Fruit fly (Drosophila melanogaster) whole organism, adult: ENCODE results near the gene CG43051.

Experiments
- CG11617 ChIP-seq: fragments of 200-800 bp; sonication (Bioruptor generic); optimal IDR thresholded peaks from 2 replicates; lab custom pipeline; 2017; ENCODE audit warnings: mild to moderate bottlenecking, missing biosample characterization, missing genetic modification reagents, missing genetic modification characterization
- CG12768 ChIP-seq: fragments of 200-800 bp; sonication (Bioruptor generic); optimal IDR thresholded peaks from 2 replicates; lab custom pipeline; 2017; ENCODE audit warnings: missing biosample characterization, missing genetic modification characterization, mild to moderate bottlenecking, moderate library complexity, missing genetic modification reagents
- CG14711 ChIP-seq: fragments of 200-800 bp; sonication (Bioruptor generic); optimal IDR thresholded peaks from 2 replicates; lab custom pipeline; 2018; ENCODE audit warnings: missing biosample characterization, mild to moderate bottlenecking, missing genetic modification characterization, moderate library complexity
- CG1620 ChIP-seq: fragments of 200-800 bp; sonication (Bioruptor generic); optimal IDR thresholded peaks from 2 replicates; lab custom pipeline; 2016; ENCODE audit warnings: missing biosample characterization, missing genetic modification characterization
- CG33017 ChIP-seq: fragments of 200-800 bp; sonication (Bioruptor generic); optimal IDR thresholded peaks from 2 replicates; lab custom pipeline; 2018; ENCODE audit warnings: missing biosample characterization, mild to moderate bottlenecking, missing genetic modification characterization, moderate library complexity
- CG5204 ChIP-seq: fragments of 200-800 bp; sonication (Bioruptor generic); optimal IDR thresholded peaks from 2 replicates; lab custom pipeline; 2016; ENCODE audit warnings: missing biosample characterization, missing genetic modification characterization
- CG7045 ChIP-seq: fragments of 200-800 bp; sonication (Bioruptor generic); optimal IDR thresholded peaks from 2 replicates; lab custom pipeline; 2017; ENCODE audit warnings: missing biosample characterization, mild to moderate bottlenecking, missing genetic modification characterization
- CG7101 ChIP-seq: fragments of 200-800 bp; sonication (Bioruptor generic); optimal IDR thresholded peaks from 2 replicates; lab custom pipeline; 2018; ENCODE audit warnings: missing biosample characterization, mild to moderate bottlenecking, missing genetic modification characterization, moderate library complexity
- Clk ChIP-seq: fragments of 200-800 bp; sonication (Bioruptor generic); optimal IDR thresholded peaks from 2 replicates; lab custom pipeline; 2017; ENCODE audit warnings: missing biosample characterization, missing genetic modification characterization
- Crg-1 ChIP-seq: fragments of 200-800 bp; sonication (Bioruptor generic); optimal IDR thresholded peaks from 2 replicates; lab custom pipeline; 2016; ENCODE audit warnings: missing biosample characterization, missing genetic modification characterization
- Hr96 ChIP-seq: fragments of 200-800 bp; sonication (Bioruptor generic); optimal IDR thresholded peaks from 2 replicates; lab custom pipeline; 2016; ENCODE audit warnings: missing biosample characterization, missing genetic modification characterization
- Mnt ChIP-seq: fragments of 200-800 bp; sonication (Bioruptor generic); optimal IDR thresholded peaks from 2 replicates; lab custom pipeline; 2016; ENCODE audit warnings: missing biosample characterization, mild to moderate bottlenecking, missing genetic modification characterization
- bab1 ChIP-seq: fragments of 200-800 bp; sonication (Bioruptor generic); optimal IDR thresholded peaks from 3 replicates; lab custom pipeline; 2019; ENCODE audit warnings: missing biosample characterization, mild to moderate bottlenecking, missing genetic modification characterization, moderate library complexity
- cic ChIP-seq: fragments of 200-800 bp; sonication (Bioruptor generic); optimal IDR thresholded peaks from 2 replicates; lab custom pipeline; 2017; ENCODE audit warnings: missing biosample characterization, mild to moderate bottlenecking, missing genetic modification characterization, moderate library complexity
- cnc ChIP-seq, 2 experiments: fragments of >200 bp; optimal IDR thresholded peaks; 2 replicates each; lab custom pipeline; 2017
- kay ChIP-seq: fragments of 200-800 bp; sonication (Bioruptor generic); peaks from one replicate; lab custom pipeline; 2016; ENCODE audit warnings: missing biosample characterization, missing genetic modification characterization, borderline replicate concordance
- ovo ChIP-seq: fragments of 200-800 bp; sonication (Bioruptor generic); optimal IDR thresholded peaks from 2 replicates; lab custom pipeline; 2016; ENCODE audit warnings: missing biosample characterization, missing genetic modification characterization
- pad ChIP-seq: fragments of 200-800 bp; sonication (Bioruptor generic); optimal IDR thresholded peaks from 3 replicates; lab custom pipeline; 2017; ENCODE audit warnings: missing biosample characterization, missing genetic modification characterization, mild to moderate bottlenecking, moderate library complexity, missing genetic modification reagents
- tj ChIP-seq: fragments of 200-800 bp; sonication (Bioruptor generic); optimal IDR thresholded peaks from 3 replicates; lab custom pipeline; 2017; ENCODE audit warnings: missing biosample characterization, mild to moderate bottlenecking, missing genetic modification characterization, moderate library complexity
- toe ChIP-seq: fragments of 200-800 bp; sonication (Bioruptor generic); optimal IDR thresholded peaks from 2 replicates; lab custom pipeline; 2016; ENCODE audit warnings: missing biosample characterization, missing genetic modification characterization

Gene CG43051

DNA sequence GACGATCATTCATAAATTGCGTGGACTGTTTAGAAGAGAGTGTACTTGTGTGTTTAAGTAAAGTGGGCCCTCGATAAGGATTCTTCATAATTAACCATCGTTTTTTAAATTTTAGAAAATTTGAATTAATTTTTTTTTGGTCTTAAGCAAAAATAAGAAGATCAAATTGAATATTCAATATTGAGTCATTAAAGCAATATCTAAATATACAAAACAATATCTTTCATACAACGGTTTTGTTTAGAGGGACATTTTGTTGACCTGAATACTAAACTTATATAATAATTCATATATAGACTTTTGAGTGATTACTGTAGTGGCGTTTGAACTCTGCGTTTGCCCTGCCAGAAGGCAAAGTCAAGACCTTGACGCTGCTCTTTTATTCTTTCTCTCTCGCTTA is 34.3 kb downstream of the CG43051 start:
- TF ChIP-seq CG7101 (tag; lab: Kevin White, UChicago): peak; percentile 33
- peak; percentile 34 for TF ChIP-seq bab1 (GFP tag; lab: Kevin White, UChicago)
- TF ChIP-seq CG1620 (GFP tag; lab: Kevin White, UChicago): no peak
- TF ChIP-seq tj (GFP tag; lab: Kevin White, UChicago): no peak
- TF ChIP-seq toe (GFP tag; lab: Kevin White, UChicago): no peak
- TF ChIP-seq Clk (GFP tag; lab: Kevin White, UChicago): no peak
- no peak for TF ChIP-seq ovo (GFP tag; lab: Kevin White, UChicago)
- peak; percentile 28 for TF ChIP-seq kay
- no peak for TF ChIP-seq Crg-1 (GFP tag; lab: Kevin White, UChicago)
- TF ChIP-seq CG14711: peak; percentile 12
- TF ChIP-seq CG33017 (tag; lab: Kevin White, UChicago): no peak
- no peak for TF ChIP-seq cnc (optimal IDR thresholded peaks at IDR 0.05; lab: Kevin White, UChicago)

DNA sequence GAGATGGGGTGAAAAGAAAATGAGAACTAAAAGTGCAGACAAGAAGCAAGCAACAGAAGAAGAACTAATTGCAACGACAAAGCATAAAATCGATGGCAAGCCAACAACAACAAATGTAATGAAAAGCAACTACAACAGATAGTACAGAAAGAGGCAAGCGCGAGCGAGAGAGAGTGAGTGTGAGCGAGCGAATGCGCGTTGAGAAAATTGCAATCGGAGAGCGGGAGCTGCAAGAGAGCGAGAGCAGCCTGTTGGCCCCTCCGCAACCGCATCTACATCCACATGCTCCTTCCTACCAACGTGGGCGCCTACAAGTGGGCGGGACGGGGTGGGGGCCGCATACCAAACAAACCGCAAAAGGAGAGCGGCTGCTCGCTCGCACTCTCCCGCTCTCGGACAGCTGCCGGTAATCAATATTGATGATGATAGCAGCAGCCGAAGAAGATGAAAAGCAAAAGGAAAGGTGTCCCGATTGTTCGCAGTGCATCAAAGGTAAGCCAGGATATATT is 35.4 kb downstream of the CG43051 start:
- no peak for TF ChIP-seq CG33017 (tag; lab: Kevin White, UChicago)
- no peak for TF ChIP-seq cnc (optimal IDR thresholded peaks at IDR 0.05; lab: Kevin White, UChicago)
- TF ChIP-seq CG5204: no peak
- TF ChIP-seq toe (GFP tag; lab: Kevin White, UChicago): no peak
- TF ChIP-seq Clk (GFP tag; lab: Kevin White, UChicago): peak; percentile 48
- no peak for TF ChIP-seq CG1620 (GFP tag; lab: Kevin White, UChicago)
- TF ChIP-seq ovo (GFP tag; lab: Kevin White, UChicago): no peak
- TF ChIP-seq bab1 (GFP tag; lab: Kevin White, UChicago): no peak
- no peak for TF ChIP-seq Crg-1 (GFP tag; lab: Kevin White, UChicago)
- TF ChIP-seq Mnt (GFP tag; lab: Kevin White, UChicago): peak; percentile 48
- TF ChIP-seq CG7045 (GFP tag; lab: Kevin White, UChicago): peak; percentile 52
- TF ChIP-seq CG12768 (GFP tag; lab: Kevin White, UChicago): peak; percentile 74
- peak; percentile 70 for TF ChIP-seq tj (GFP tag; lab: Kevin White, UChicago)
- no peak for TF ChIP-seq CG14711
- peak; percentile 31 for TF ChIP-seq pad
- TF ChIP-seq kay: no peak
- TF ChIP-seq cic (GFP tag; lab: Kevin White, UChicago): peak; percentile 84
- no peak for TF ChIP-seq Hr96 (GFP tag; lab: Kevin White, UChicago)
- TF ChIP-seq CG11617 (GFP tag; lab: Kevin White, UChicago): peak; percentile 22
- no peak for TF ChIP-seq CG7101 (tag; lab: Kevin White, UChicago)

DNA sequence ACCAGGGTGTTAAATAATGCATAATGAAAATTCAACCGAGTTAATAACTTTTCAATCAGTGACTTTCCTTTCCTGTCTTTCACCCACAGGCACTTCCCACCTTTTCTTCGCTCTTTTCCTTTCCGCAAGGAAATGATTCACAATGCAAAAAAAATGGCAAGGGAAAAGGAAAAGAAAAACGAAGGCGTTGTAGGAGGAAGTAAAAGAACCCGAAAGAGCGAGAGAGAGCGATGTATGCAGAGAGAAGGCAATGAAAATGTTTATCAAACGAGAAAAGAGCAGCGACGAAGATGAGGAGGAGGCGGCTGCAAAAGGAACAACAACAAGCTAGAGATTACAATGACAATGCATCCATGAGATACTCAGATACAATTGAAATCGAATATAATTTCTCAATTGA is 36.1 kb downstream of the CG43051 start:
- TF ChIP-seq CG7045 (GFP tag; lab: Kevin White, UChicago): no peak

DNA sequence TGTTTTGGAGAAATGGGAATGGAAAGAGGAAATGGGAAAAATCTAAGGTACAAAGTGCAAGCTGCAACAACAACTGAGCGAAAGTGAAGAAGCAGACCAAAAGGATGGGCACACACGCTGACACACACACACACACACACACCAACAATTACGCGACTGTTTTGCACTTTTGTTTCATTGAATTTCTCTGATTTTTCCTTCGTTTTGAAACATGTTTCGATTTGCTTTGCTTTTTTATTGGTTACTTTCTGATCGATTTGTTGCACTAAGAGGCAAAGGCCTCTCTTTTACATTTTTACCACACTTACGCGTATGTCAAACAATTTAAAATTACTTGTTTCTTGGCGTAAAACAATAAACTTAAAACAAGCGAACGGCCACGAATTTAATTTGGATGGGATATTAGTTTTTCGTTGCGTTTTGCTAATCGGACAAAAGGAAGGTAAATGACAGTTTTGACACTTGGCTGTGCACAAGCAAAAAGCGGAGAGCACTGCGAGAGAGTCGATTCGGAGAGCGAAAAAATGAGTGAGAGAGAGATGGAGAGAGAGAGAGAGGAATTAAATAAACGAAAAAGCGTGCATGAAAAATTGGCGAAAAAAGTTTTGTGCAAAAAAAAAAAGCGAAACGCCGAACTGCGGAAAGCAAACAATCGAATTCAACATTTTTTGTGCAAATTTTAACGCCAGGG is 37.7 kb downstream of the CG43051 start:
- TF ChIP-seq Hr96 (GFP tag; lab: Kevin White, UChicago): no peak
- TF ChIP-seq CG12768 (GFP tag; lab: Kevin White, UChicago): peak; percentile 26

DNA sequence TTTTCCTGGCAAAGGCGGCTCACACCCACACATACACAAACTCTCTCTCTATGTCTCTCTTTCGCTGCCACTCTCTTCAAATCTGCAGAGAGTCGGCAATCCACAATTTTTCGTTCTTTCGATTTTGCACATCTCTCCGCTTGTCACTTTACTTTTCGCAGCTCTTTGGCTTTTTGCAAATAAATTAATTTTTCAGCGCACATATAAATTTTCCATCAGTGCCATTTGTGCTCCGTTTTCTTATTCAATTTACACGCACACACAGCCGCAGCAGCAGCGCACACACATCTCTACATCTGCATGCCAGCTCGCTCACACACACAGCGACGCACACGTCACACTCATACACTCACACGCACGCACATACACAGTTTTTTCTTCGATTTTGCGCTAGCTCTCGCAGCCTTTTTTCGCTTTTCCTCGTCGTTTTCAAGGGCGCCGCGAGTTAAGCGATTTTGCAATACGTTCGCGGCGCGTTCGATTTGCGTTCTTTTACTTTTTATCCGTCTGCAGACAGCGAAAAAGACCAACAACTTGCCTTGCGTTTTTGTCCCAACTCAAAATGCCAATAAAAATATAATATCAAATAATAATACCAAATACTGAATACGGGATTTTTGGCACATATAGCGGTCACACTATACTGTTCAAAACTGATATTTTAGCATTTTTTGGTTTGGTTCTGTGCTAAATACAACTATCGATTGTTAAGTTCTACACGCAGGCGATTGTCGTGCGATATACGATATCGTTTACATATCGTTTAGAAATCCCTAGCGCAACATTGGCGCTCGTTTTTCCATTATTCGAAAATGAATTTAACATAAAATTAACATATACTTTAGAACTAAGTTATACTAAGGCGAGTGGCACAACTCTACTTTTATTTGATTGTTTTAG is 38.6 kb downstream of the CG43051 start, which contains the start of gene bun:
bun (minus strand) TSS at position 569 of the 900 bp plus-strand sequence.
- TF ChIP-seq Clk (GFP tag; lab: Kevin White, UChicago) (no peak), bab1 (GFP tag; lab: Kevin White, UChicago) (peak; percentile 37), toe (GFP tag; lab: Kevin White, UChicago) (no peak), kay (peak; percentile 69), Mnt (GFP tag; lab: Kevin White, UChicago) (peak; percentile 34), tj (GFP tag; lab: Kevin White, UChicago) (peak; percentile 11), CG1620 (GFP tag; lab: Kevin White, UChicago) (peak; percentile 17), Crg-1 (GFP tag; lab: Kevin White, UChicago) (no peak), CG33017 (tag; lab: Kevin White, UChicago) (peak; percentile 8)

DNA sequence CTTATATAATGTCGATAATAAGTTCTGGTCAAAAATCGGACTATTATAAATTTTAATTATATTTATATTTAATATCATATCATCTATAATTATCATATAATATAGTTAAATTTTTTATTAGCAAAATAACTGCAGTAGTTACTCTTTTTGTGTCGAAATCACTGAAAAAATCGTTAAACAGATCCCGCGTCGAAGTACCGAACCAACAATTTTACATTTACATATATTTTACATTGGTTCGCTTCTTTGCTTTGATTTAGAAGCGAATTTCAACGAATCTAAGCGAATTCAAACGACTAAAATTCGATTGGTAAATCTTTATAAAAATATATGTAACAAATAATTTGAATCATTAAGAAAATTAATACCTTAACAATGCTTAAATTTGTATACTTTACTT is 39.2 kb downstream of the CG43051 start:
- TF ChIP-seq kay: no peak
- no peak for TF ChIP-seq bab1 (GFP tag; lab: Kevin White, UChicago)
- no peak for TF ChIP-seq Hr96 (GFP tag; lab: Kevin White, UChicago)
- TF ChIP-seq Mnt (GFP tag; lab: Kevin White, UChicago): no peak
- TF ChIP-seq CG7101 (tag; lab: Kevin White, UChicago): no peak
- TF ChIP-seq Clk (GFP tag; lab: Kevin White, UChicago): no peak
- no peak for TF ChIP-seq CG12768 (GFP tag; lab: Kevin White, UChicago)
- no peak for TF ChIP-seq CG11617 (GFP tag; lab: Kevin White, UChicago)
- no peak for TF ChIP-seq Crg-1 (GFP tag; lab: Kevin White, UChicago)
- no peak for TF ChIP-seq CG7045 (GFP tag; lab: Kevin White, UChicago)
- TF ChIP-seq cic (GFP tag; lab: Kevin White, UChicago): no peak
- TF ChIP-seq toe (GFP tag; lab: Kevin White, UChicago): no peak
- no peak for TF ChIP-seq CG5204
- TF ChIP-seq CG33017 (tag; lab: Kevin White, UChicago): no peak
- TF ChIP-seq pad: no peak
- no peak for TF ChIP-seq CG1620 (GFP tag; lab: Kevin White, UChicago)
- no peak for TF ChIP-seq CG14711
- TF ChIP-seq ovo (GFP tag; lab: Kevin White, UChicago): no peak
- no peak for TF ChIP-seq tj (GFP tag; lab: Kevin White, UChicago)
- no peak for TF ChIP-seq cnc (optimal IDR thresholded peaks at IDR 0.05; lab: Kevin White, UChicago)
